Fruit fly (Drosophila melanogaster): Measurements from ENCODE around the gene Taf9.

dm6 chrX:17865103-17865502 is 23.1 kb downstream of the Taf9 start:
- TF ChIP-seq pnt (GFP tag; optimal IDR thresholded peaks at IDR 0.05), result no peak
- no peak for TF ChIP-seq dmrt11E (tag; optimal IDR thresholded peaks at IDR 0.05)
- no peak for TF ChIP-seq Hr78 (GFP tag; optimal IDR thresholded peaks at IDR 0.05)

Measured in whole organism, embryonic.